Fruit fly (Drosophila melanogaster): ENCODE results near the gene CG15721.
A peak's percentile ranks its signal among the peaks of the same experiment; 100 is the strongest.

The CG15721 gene

DNA sequence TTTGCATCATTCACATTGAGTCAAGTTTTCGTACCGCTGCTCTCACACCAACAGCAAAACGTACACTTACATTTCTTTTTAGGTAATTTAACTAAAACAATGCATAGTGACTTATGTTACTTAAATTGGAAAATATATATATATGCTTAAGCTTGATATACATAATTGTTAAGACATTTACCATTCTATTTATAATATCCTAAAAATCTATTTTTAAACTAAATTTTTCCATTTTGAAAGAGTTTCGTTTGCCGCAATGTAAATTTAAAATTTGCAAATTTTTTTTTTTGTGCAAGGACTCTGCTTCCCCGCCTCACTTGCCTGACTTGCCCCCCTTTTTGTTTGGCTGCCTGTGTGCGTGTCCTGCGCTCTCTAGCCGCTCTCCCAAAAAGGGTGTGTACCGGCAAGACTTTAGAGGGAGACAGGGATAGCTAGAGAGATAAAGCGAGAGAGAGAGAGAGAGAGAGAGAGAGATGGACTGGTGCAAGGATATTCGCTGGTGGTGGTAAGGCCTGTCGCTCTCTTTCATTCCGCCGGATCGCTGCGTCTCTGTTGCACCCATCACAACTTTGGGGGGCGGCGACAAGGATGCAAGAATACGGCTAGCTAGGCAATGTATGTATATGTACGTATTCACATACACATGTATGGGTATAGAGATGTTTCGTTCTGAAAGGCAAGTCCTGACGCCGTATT, 32.5 kb upstream of the CG15721 start (continued):
- TF ChIP-seq CG10462 (GFP tag; optimal IDR thresholded peaks at IDR 0.05) (no peak), Dref (GFP tag; IDR thresholded peaks at IDR 0.05) (no peak), CG7839 (tag; optimal IDR thresholded peaks at IDR 0.05) (peak; percentile 73), Tbp (GFP tag; optimal IDR thresholded peaks at IDR 0.05) (no peak), Hr51 (GFP tag; optimal IDR thresholded peaks at IDR 0.05) (peak in 1 of 2 experiments; percentile 58), CG32772 (GFP tag; IDR thresholded peaks at IDR 0.05) (0 out of 2 replicates have a peak, but pooled peaks have one; percentile 15), Ada2b (GFP tag; IDR thresholded peaks at IDR 0.05) (no peak), CG8359 (GFP tag; optimal IDR thresholded peaks at IDR 0.05; ENCODE audit: borderline replicate concordance) (no peak), Dfd (GFP tag; optimal IDR thresholded peaks at IDR 0.05) (no peak), prd (optimal IDR thresholded peaks at IDR 0.05) (no peak), prd (GFP tag; IDR thresholded peaks at IDR 0.05) (peak; percentile 35; the same call in 1 of the 3 replicates), CG12236 (GFP tag; optimal IDR thresholded peaks at IDR 0.05) (no peak), CG9932 (GFP tag; IDR thresholded peaks at IDR 0.05) (peak; percentile 43), Neu2 (GFP tag; optimal IDR thresholded peaks at IDR 0.05; ENCODE audit: borderline replicate concordance) (no peak), Opbp (GFP tag; IDR thresholded peaks at IDR 0.05; ENCODE audit: partially characterized antibody) (no peak), Ptx1 (GFP tag; IDR thresholded peaks at IDR 0.05) (no peak; the same call in 1 of the 2 replicates), CG6683 (GFP tag; optimal IDR thresholded peaks at IDR 0.05) (peak; percentile 1), Ravus (GFP tag; IDR thresholded peaks at IDR 0.05) (no peak), CG11560 (tag; IDR thresholded peaks at IDR 0.05) (no peak), klu (GFP tag; IDR thresholded peaks at IDR 0.05) (0 out of 2 replicates have a peak, but pooled peaks have one; percentile 17), gce (GFP tag; IDR thresholded peaks at IDR 0.05) (0 out of 3 replicates have a peak, but pooled peaks have one; percentile 19), bowl (GFP tag; IDR thresholded peaks at IDR 0.05) (no peak), row (GFP tag; IDR thresholded peaks at IDR 0.05) (peak; percentile 73), CG4820 (GFP tag; optimal IDR thresholded peaks at IDR 0.05) (no peak), gsb-n (tag; optimal IDR thresholded peaks at IDR 0.05) (no peak), CG7556 (GFP tag; optimal IDR thresholded peaks at IDR 0.05) (peak; percentile 69), CG4360 (GFP tag; IDR thresholded peaks at IDR 0.05) (no peak), dysf (GFP tag; IDR thresholded peaks at IDR 0.05) (peak; percentile 59; the same call in 2 of the 3 replicates), CG31365 (tag; optimal IDR thresholded peaks at IDR 0.05) (no peak), CG5245 (GFP tag; optimal IDR thresholded peaks at IDR 0.05) (no peak), CG10321 (GFP tag; IDR thresholded peaks at IDR 0.05) (0 out of 2 replicates have a peak, but pooled peaks have one; percentile 41), sr (GFP tag; IDR thresholded peaks at IDR 0.05) (no peak), pros (GFP tag; optimal IDR thresholded peaks at IDR 0.05) (peak; percentile 67), dati (GFP tag; IDR thresholded peaks at IDR 0.05) (no peak), ac (GFP tag; optimal IDR thresholded peaks at IDR 0.05) (no peak), Taf1 (GFP tag; IDR thresholded peaks at IDR 0.05) (no peak), CG11398 (GFP tag; optimal IDR thresholded peaks at IDR 0.05) (no peak), onecut (GFP tag; IDR thresholded peaks at IDR 0.05) (no peak), nerfin-2 (GFP tag; IDR thresholded peaks at IDR 0.05; ENCODE audit: partially characterized antibody) (no peak), tup (GFP tag; optimal IDR thresholded peaks at IDR 0.05) (no peak), Hr39 (optimal IDR thresholded peaks at IDR 0.05) (no peak), CG8089 (GFP tag; optimal IDR thresholded peaks at IDR 0.05) (no peak), en (GFP tag; optimal IDR thresholded peaks at IDR 0.05) (no peak), CG6854 (GFP tag; optimal IDR thresholded peaks at IDR 0.05) (peak; percentile 44), dm (GFP tag; optimal IDR thresholded peaks at IDR 0.05) (no peak), dmrt11E (tag; optimal IDR thresholded peaks at IDR 0.05) (peak; percentile 17), danr (GFP tag; IDR thresholded peaks at IDR 0.05) (no peak), cwo (GFP tag; optimal IDR thresholded peaks at IDR 0.05) (peak; percentile 55), Trl (optimal IDR thresholded peaks at IDR 0.05) (peak; percentile 70 to 80), Trl (GFP tag; optimal IDR thresholded peaks at IDR 0.05) (no peak), Hand (GFP tag; optimal IDR thresholded peaks at IDR 0.05) (peak; percentile 32)
